Worm (Caenorhabditis elegans): Measurements from ENCODE around the gene Y45F10B.3.
A peak's percentile ranks its signal among the peaks of the same experiment; 100 is the strongest.

Gene Y45F10B.3

DNA sequence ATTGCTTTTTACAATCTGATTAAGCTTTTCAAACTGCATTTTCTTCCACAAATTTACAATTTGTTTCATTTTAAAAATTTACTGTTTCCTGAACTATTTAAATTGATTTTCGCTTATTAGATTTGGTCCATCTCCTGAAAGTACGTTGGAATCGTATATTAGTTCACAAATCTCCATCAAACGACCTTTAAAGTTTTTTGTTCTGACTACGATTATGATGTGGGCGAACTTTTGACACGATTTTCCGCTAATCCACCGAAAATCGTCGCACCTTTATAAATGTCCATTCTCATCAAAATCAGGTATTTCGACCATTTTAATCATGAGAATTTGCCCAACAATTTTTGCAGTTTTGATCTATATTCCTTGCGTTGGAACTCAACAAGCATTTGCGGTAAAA, 30.1 kb downstream of the Y45F10B.3 start, which contains the start of gene C08F11.1:
Gene C08F11.1 (plus strand): TSS at position 301 of the 400 bp plus-strand sequence.
- TF ChIP-seq aly-2 (tag; optimal IDR thresholded peaks at IDR 0.05): no peak
- no peak for TF ChIP-seq jun-1 (tag; optimal IDR thresholded peaks at IDR 0.05)

DNA sequence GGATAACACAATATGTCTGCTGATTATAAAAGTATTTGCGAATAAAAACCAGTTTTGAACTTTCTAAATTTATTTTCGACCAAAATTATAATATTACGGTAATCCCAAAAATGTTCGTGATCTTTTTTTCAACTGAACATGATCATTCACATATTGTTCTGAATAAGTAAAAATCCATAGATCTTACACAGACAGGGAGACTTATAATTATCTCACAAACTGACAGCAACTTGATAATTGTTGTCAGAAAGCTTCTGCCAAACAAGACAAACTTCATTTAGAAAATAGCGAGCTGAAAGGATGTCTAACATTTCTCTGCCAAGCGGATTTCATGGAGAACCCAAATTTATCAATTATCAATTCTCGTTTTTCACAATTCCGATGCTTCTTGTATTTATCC, 33.0 kb downstream of the Y45F10B.3 start, which contains the start of gene sru-21:
Gene sru-21 (plus strand): TSS at position 301 of the 400 bp plus-strand sequence.
- TF ChIP-seq nfya-1 (tag; optimal IDR thresholded peaks at IDR 0.05; ENCODE audit: insufficient read depth) (no peak), jun-1 (tag; optimal IDR thresholded peaks at IDR 0.05) (no peak), pha-4 (tag; optimal IDR thresholded peaks at IDR 0.05) (no peak), mdl-1 (tag; optimal IDR thresholded peaks at IDR 0.05) (no peak), ama-1 (optimal IDR thresholded peaks at IDR 0.05) (no peak), ZK546.5 (tag; optimal IDR thresholded peaks at IDR 0.05) (no peak), mml-1 (tag; optimal IDR thresholded peaks at IDR 0.05) (no peak)

DNA sequence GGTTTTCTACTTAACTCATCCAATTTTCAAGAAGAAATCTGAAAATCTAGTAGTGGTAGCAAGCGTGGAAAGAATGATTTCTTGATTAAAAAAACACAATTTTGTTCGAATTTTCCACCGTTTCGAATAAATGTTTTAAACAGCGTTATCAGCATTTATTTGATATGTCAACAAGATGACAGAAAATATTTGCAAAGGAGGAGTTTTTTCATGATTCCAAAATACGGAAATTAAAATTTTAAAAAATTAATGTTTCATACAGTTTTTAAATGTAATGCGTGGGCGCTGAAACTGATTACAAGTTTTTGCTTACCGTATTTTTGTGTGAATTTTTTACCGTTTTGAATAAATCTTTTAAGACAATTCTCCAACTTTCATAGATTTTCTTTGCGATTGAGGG, 39.2 kb downstream of the Y45F10B.3 start:
- TF ChIP-seq pha-4 (tag; optimal IDR thresholded peaks at IDR 0.05) (peak; percentile 22), nhr-43 (tag; optimal IDR thresholded peaks at IDR 0.05; ENCODE audit: poor library complexity, severe bottlenecking) (no peak)

DNA sequence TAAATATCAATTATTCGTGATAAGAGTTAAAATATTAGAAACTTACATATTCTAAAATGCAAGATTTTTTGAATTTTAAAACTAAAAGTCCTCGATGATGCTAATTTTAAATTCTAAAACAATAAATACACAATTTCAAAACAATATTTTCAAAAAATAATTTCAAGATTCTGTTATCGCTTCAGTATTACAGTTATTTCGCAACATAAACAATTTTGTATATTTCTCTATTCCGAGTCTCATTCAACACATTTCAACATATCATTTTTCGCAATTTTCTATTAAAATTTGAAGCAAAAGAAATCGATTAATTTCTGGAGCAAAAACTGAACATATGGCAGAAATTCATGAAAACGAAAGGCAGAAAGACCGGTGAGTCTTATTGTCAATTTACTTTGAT, 39.7 kb downstream of the Y45F10B.3 start, which contains the start of gene fbxa-98:
Gene fbxa-98 (plus strand): TSS at position 243 of the 400 bp plus-strand sequence.
- TF ChIP-seq elt-3 (tag; optimal IDR thresholded peaks at IDR 0.05) (no peak), nhr-11 (tag; optimal IDR thresholded peaks at IDR 0.05) (no peak), nhr-237 (tag; optimal IDR thresholded peaks at IDR 0.05) (no peak), nhr-67 (tag; optimal IDR thresholded peaks at IDR 0.05) (no peak), skn-1 (tag; optimal IDR thresholded peaks at IDR 0.05) (no peak)

DNA sequence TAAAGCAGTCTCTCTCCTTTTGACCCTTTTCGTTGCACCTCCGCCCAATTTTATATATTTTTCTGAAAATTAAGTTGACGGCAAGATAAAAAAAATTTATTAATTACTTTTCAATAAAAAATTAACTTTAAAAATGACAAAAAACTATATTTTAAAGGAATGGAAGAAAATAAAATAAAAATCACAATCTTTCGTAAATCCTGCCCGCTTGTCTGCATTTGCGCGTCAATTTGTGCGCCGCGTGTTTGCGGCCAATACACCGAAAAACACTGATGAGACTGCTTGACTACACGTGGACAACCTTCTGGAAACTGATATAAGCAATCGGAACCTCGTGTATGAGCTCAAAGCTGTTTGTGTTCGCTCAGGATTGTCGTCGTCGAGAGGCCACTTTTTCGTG, 43.5 kb downstream of the Y45F10B.3 start, which contains the start of gene C08F11.7:
Gene C08F11.7 (plus strand): TSS at position 301 of the 400 bp plus-strand sequence.
- TF ChIP-seq ztf-11 (tag; optimal IDR thresholded peaks at IDR 0.05): no peak
- TF ChIP-seq nhr-77 (tag; optimal IDR thresholded peaks at IDR 0.05): no peak
- TF ChIP-seq nfya-1 (tag; optimal IDR thresholded peaks at IDR 0.05; ENCODE audit: insufficient read depth): no peak
- no peak for TF ChIP-seq lin-15B (tag; optimal IDR thresholded peaks at IDR 0.05)

DNA sequence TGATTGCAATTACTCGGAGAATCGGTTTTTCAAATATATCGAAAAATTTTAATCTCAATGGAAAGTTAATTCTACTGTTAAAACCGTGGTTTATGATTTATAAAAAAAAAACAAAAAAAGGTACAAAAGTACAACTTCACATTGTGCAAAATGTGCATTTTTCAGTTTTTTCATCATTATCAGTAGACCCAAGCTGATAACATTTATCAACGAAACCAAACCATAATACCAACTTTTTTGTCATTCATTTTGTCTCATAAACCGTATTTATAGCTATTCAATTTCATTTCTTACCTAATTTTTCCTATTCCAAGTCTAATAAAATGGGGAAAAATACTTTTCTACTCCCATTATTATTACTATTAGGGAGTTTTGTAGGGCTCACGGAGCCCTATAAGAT, 45.6 kb downstream of the Y45F10B.3 start, which contains the start of gene ugt-22:
Gene ugt-22 (plus strand): TSS at position 234 of the 400 bp plus-strand sequence.
- TF ChIP-seq skn-1 (tag; optimal IDR thresholded peaks at IDR 0.05) (peak; percentile 22), pqm-1 (tag; optimal IDR thresholded peaks at IDR 0.05) (peak; percentile 83), ztf-4 (tag; optimal IDR thresholded peaks at IDR 0.05) (no peak), elt-2 (tag; optimal IDR thresholded peaks at IDR 0.05) (peak; percentile 86), nhr-43 (tag; optimal IDR thresholded peaks at IDR 0.05; ENCODE audit: poor library complexity, severe bottlenecking) (no peak), zag-1 (tag; optimal IDR thresholded peaks at IDR 0.05) (no peak)
